Fruit fly (Drosophila melanogaster) whole organism, embryonic: ENCODE results near the gene Sry-alpha.

Source experiments
- Ada2b ChIP-seq: fragments of 200-800 bp; sonication (Bioruptor generic); IDR thresholded peaks from 2 replicates; pipeline ENCODE4 v1.3.6; 2022; ENCODE audit warnings: missing biosample characterization, missing genetic modification characterization
- B-H1 ChIP-seq: fragments of 200-800 bp; sonication (Bioruptor generic); IDR thresholded peaks from 3 replicates; pipeline ENCODE4 v1.3.6; 2022; ENCODE audit warnings: missing biosample characterization, missing genetic modification characterization
- Blimp-1 ChIP-seq: fragments of 200-800 bp; sonication (Bioruptor generic); optimal IDR thresholded peaks from 3 replicates; lab custom pipeline; 2018; ENCODE audit warnings: missing biosample characterization, missing genetic modification characterization, mild to moderate bottlenecking, moderate library complexity, missing genetic modification reagents
- CG10147 ChIP-seq: fragments of 200-800 bp; sonication (Bioruptor generic); optimal IDR thresholded peaks from 2 replicates; lab custom pipeline; 2019; ENCODE audit warnings: missing biosample characterization, mild to moderate bottlenecking, missing genetic modification characterization, moderate library complexity
- CG10274 ChIP-seq: fragments of 200-800 bp; sonication (Bioruptor generic); optimal IDR thresholded peaks from 3 replicates; lab custom pipeline; 2017; ENCODE audit warnings: missing biosample characterization, mild to moderate bottlenecking, missing genetic modification characterization
- CG10321 ChIP-seq: fragments of 200-800 bp; sonication (Bioruptor generic); IDR thresholded peaks from 2 replicates; pipeline ENCODE4 v1.3.6; 2022; ENCODE audit warnings: missing biosample characterization, missing genetic modification characterization
- CG10565 ChIP-seq: fragments of 200-800 bp; sonication (Bioruptor generic); optimal IDR thresholded peaks from 3 replicates; lab custom pipeline; 2016; ENCODE audit warnings: missing biosample characterization, mild to moderate bottlenecking, missing genetic modification characterization
- CG12236 ChIP-seq: fragments of 200-800 bp; sonication (Bioruptor generic); optimal IDR thresholded peaks from 2 replicates; lab custom pipeline; 2016; ENCODE audit warnings: missing biosample characterization, missing genetic modification characterization
- CG1233 ChIP-seq: fragments of 200-800 bp; sonication (Bioruptor generic); optimal IDR thresholded peaks from 4 replicates; lab custom pipeline; 2018; ENCODE audit warnings: missing biosample characterization, mild to moderate bottlenecking, missing genetic modification characterization
- CG14014 ChIP-seq: fragments of 200-800 bp; sonication (Bioruptor generic); IDR thresholded peaks from 2 replicates; pipeline ENCODE4 v1.3.6; 2022; ENCODE audit warnings: missing biosample characterization, missing genetic modification characterization
- CG14710 ChIP-seq: fragments of 200-800 bp; sonication (Bioruptor generic); optimal IDR thresholded peaks from 3 replicates; lab custom pipeline; 2019; ENCODE audit warnings: missing biosample characterization, mild to moderate bottlenecking, missing genetic modification characterization, moderate library complexity
- CG17612 ChIP-seq: fragments of 200-800 bp; sonication (Bioruptor generic); IDR thresholded peaks from 2 replicates; pipeline ENCODE4 v1.3.6; 2022; ENCODE audit warnings: missing biosample characterization, missing genetic modification characterization
- CG18476 ChIP-seq: fragments of 200-800 bp; sonication (Bioruptor generic); optimal IDR thresholded peaks from 2 replicates; lab custom pipeline; 2016; ENCODE audit warnings: missing biosample characterization, mild to moderate bottlenecking, missing genetic modification characterization
- CG2202 ChIP-seq: fragments of 200-800 bp; sonication (Bioruptor generic); optimal IDR thresholded peaks from 2 replicates; lab custom pipeline; 2018; ENCODE audit warnings: missing biosample characterization, mild to moderate bottlenecking, missing genetic modification characterization
- CG2678 ChIP-seq: fragments of 200-800 bp; sonication (Bioruptor generic); optimal IDR thresholded peaks from 3 replicates; lab custom pipeline; 2019; ENCODE audit warnings: missing biosample characterization, mild to moderate bottlenecking, missing genetic modification characterization, moderate library complexity
- CG2875 ChIP-seq: fragments of 200-800 bp; sonication (Bioruptor generic); optimal IDR thresholded peaks from 2 replicates; lab custom pipeline; 2017; ENCODE audit warnings: missing biosample characterization, mild to moderate bottlenecking, missing genetic modification characterization, missing genetic modification reagents
- CG4854 ChIP-seq: fragments of 200-800 bp; sonication (Bioruptor generic); optimal IDR thresholded peaks from 2 replicates; lab custom pipeline; 2016; ENCODE audit warnings: missing biosample characterization, missing genetic modification characterization, inconsistent platforms
- CG6272 ChIP-seq: fragments of 200-800 bp; sonication (Bioruptor generic); IDR thresholded peaks from 2 replicates; pipeline ENCODE4 v1.3.6; 2022; ENCODE audit warnings: missing biosample characterization, missing genetic modification characterization
- CG7372 ChIP-seq: fragments of 200-800 bp; sonication (Bioruptor generic); IDR thresholded peaks from 2 replicates; pipeline ENCODE4 v1.3.6; 2022; ENCODE audit warnings: missing biosample characterization, missing genetic modification characterization
- CG7928 ChIP-seq: fragments of 200-800 bp; sonication (Bioruptor generic); optimal IDR thresholded peaks from 2 replicates; lab custom pipeline; 2017; ENCODE audit warnings: missing biosample characterization, mild to moderate bottlenecking, missing genetic modification characterization
- CG7963 ChIP-seq: fragments of 200-800 bp; sonication (Bioruptor generic); IDR thresholded peaks from 3 replicates; pipeline ENCODE4 v1.3.6; 2022; ENCODE audit warnings: missing biosample characterization, missing genetic modification characterization; ENCODE audit not compliant: partially characterized antibody
- CG8089 ChIP-seq: fragments of 200-800 bp; sonication (Bioruptor generic); optimal IDR thresholded peaks from 3 replicates; lab custom pipeline; 2016; ENCODE audit warnings: missing biosample characterization, missing genetic modification characterization
- CG8388 ChIP-seq: fragments of 200-800 bp; sonication (Bioruptor generic); optimal IDR thresholded peaks from 2 replicates; lab custom pipeline; 2019; ENCODE audit warnings: missing biosample characterization, mild to moderate bottlenecking, missing genetic modification characterization, moderate library complexity
- CG8765 ChIP-seq: fragments of 200-800 bp; sonication (Bioruptor generic); IDR thresholded peaks from 2 replicates; pipeline ENCODE4 v1.3.6; 2022; ENCODE audit warnings: missing biosample characterization, missing genetic modification characterization
- CTCF ChIP-seq: fragments of 200-800 bp; sonication (Bioruptor generic); optimal IDR thresholded peaks from 2 replicates; lab custom pipeline; 2017; ENCODE audit warnings: missing biosample characterization, mild to moderate bottlenecking, missing genetic modification characterization, moderate library complexity
- Doc3 ChIP-seq: fragments of 200-800 bp; sonication (Bioruptor generic); IDR thresholded peaks from 3 replicates; pipeline ENCODE4 v1.3.6; 2022; ENCODE audit warnings: missing biosample characterization, missing genetic modification characterization; ENCODE audit not compliant: partially characterized antibody
- Dp ChIP-seq: fragments of 200-800 bp; sonication (Bioruptor generic); optimal IDR thresholded peaks from 2 replicates; lab custom pipeline; 2018; ENCODE audit warnings: missing biosample characterization, mild to moderate bottlenecking, missing genetic modification characterization, moderate library complexity
- E2f1 ChIP-seq: fragments of 200-800 bp; sonication (Bioruptor generic); IDR thresholded peaks from 2 replicates; pipeline ENCODE4 v1.3.6; 2022; ENCODE audit warnings: missing biosample characterization, missing genetic modification characterization
- HLH3B ChIP-seq: fragments of 200-800 bp; sonication (Bioruptor generic); IDR thresholded peaks from 2 replicates; pipeline ENCODE4 v1.3.6; 2022; ENCODE audit warnings: missing biosample characterization, missing genetic modification characterization
- HLH54F ChIP-seq: fragments of 200-800 bp; sonication (Bioruptor generic); optimal IDR thresholded peaks from 3 replicates; lab custom pipeline; 2016; ENCODE audit warnings: missing biosample characterization, missing genetic modification characterization
- Hr78 ChIP-seq, 2 experiments: fragments of 200-800 bp in 1 of 2; fragments of >200 bp in 1 of 2; sonication (Bioruptor generic) in 1 of 2; optimal IDR thresholded peaks; 2 replicates each; lab custom pipeline; 2017 to 2019; ENCODE audit warnings: missing biosample characterization in 2 of 2, missing genetic modification characterization in 2 of 2, mild to moderate bottlenecking in 1 of 2, moderate library complexity in 1 of 2
- PHDP ChIP-seq: fragments of 200-800 bp; sonication (Bioruptor generic); optimal IDR thresholded peaks from 3 replicates; lab custom pipeline; 2018; ENCODE audit warnings: missing biosample characterization, mild to moderate bottlenecking, missing genetic modification characterization, moderate library complexity
- Poxn ChIP-seq: fragments of 200-800 bp; sonication (Bioruptor generic); IDR thresholded peaks from 2 replicates; pipeline ENCODE4 v1.3.6; 2022; ENCODE audit warnings: missing biosample characterization, missing genetic modification characterization
- Stat92E ChIP-seq, 3 experiments: fragments of >200 bp in 2 of 3; fragments of 200-800 bp in 1 of 3; sonication (Bioruptor generic) in 1 of 3; optimal IDR thresholded peaks; 2 replicates each; lab custom pipeline; 2017 to 2019; ENCODE audit warnings: missing biosample characterization in 3 of 3, missing genetic modification characterization in 3 of 3, mild to moderate bottlenecking in 1 of 3, moderate library complexity in 1 of 3
- Trl ChIP-seq, 3 experiments: fragments of >200 bp in 2 of 3; fragments of 200-800 bp in 1 of 3; sonication (Bioruptor generic) in 1 of 3; optimal IDR thresholded peaks; 2 replicates in 1 of 3; 3 replicates in 2 of 3; lab custom pipeline; 2016 to 2017; ENCODE audit warnings: missing biosample characterization in 1 of 3, missing genetic modification characterization in 1 of 3
- Vsx1 ChIP-seq: fragments of 200-800 bp; sonication (Bioruptor generic); optimal IDR thresholded peaks from 2 replicates; lab custom pipeline; 2017; ENCODE audit warnings: missing biosample characterization, mild to moderate bottlenecking, missing genetic modification characterization, missing genetic modification reagents
- br ChIP-seq: fragments of >200 bp; optimal IDR thresholded peaks from 2 replicates; lab custom pipeline; 2017
- da ChIP-seq: fragments of 200-800 bp; sonication (Bioruptor generic); optimal IDR thresholded peaks from 2 replicates; lab custom pipeline; 2016; ENCODE audit warnings: missing biosample characterization, missing genetic modification characterization
- fd96Cb ChIP-seq: fragments of 200-800 bp; sonication (Bioruptor generic); optimal IDR thresholded peaks from 2 replicates; lab custom pipeline; 2018; ENCODE audit warnings: missing biosample characterization, mild to moderate bottlenecking, missing genetic modification characterization, moderate library complexity
- fru ChIP-seq: fragments of >200 bp; optimal IDR thresholded peaks from 2 replicates; lab custom pipeline; 2017
- hb ChIP-seq: fragments of 200-800 bp; sonication (Bioruptor generic); IDR thresholded peaks from 3 replicates; pipeline ENCODE4 v1.3.6; 2022; ENCODE audit warnings: missing biosample characterization, missing genetic modification characterization; ENCODE audit not compliant: partially characterized antibody
- hkb ChIP-seq, 2 experiments: fragments of 200-800 bp in 1 of 2; fragments of >200 bp in 1 of 2; sonication (Bioruptor generic) in 1 of 2; IDR thresholded peaks in 1 of 2; optimal IDR thresholded peaks in 1 of 2; 2 replicates each; pipeline versions ENCODE4 v1.3.6 to Lab custom; 2017 to 2022; ENCODE audit warnings: missing biosample characterization in 1 of 2, missing genetic modification characterization in 1 of 2
- inv ChIP-seq: fragments of 200-800 bp; sonication (Bioruptor generic); IDR thresholded peaks from 2 replicates; pipeline ENCODE4 v1.3.6; 2022; ENCODE audit warnings: missing biosample characterization, missing genetic modification characterization; ENCODE audit not compliant: partially characterized antibody
- row ChIP-seq: fragments of 200-800 bp; sonication (Bioruptor generic); IDR thresholded peaks from 3 replicates; pipeline ENCODE4 v1.3.6; 2022; ENCODE audit warnings: missing biosample characterization, missing genetic modification characterization
- sisA ChIP-seq: fragments of 200-800 bp; sonication (Bioruptor generic); IDR thresholded peaks from 2 replicates; pipeline ENCODE4 v1.3.6; 2022; ENCODE audit warnings: missing biosample characterization, missing genetic modification characterization
- slp2 ChIP-seq: fragments of 200-800 bp; sonication (Bioruptor generic); optimal IDR thresholded peaks from 2 replicates; lab custom pipeline; 2016; ENCODE audit warnings: missing biosample characterization, missing genetic modification characterization
- sr ChIP-seq: fragments of 200-800 bp; sonication (Bioruptor generic); IDR thresholded peaks from 3 replicates; pipeline ENCODE4 v1.3.6; 2022; ENCODE audit warnings: missing biosample characterization, missing genetic modification characterization
- tin ChIP-seq: fragments of 200-800 bp; sonication (Bioruptor generic); optimal IDR thresholded peaks from 3 replicates; lab custom pipeline; 2016; ENCODE audit warnings: missing biosample characterization, missing genetic modification characterization
- wek ChIP-seq: fragments of 200-800 bp; sonication (Bioruptor generic); optimal IDR thresholded peaks from 3 replicates; lab custom pipeline; 2018; ENCODE audit warnings: missing biosample characterization, mild to moderate bottlenecking, missing genetic modification characterization, moderate library complexity

The Sry-alpha gene

DNA sequence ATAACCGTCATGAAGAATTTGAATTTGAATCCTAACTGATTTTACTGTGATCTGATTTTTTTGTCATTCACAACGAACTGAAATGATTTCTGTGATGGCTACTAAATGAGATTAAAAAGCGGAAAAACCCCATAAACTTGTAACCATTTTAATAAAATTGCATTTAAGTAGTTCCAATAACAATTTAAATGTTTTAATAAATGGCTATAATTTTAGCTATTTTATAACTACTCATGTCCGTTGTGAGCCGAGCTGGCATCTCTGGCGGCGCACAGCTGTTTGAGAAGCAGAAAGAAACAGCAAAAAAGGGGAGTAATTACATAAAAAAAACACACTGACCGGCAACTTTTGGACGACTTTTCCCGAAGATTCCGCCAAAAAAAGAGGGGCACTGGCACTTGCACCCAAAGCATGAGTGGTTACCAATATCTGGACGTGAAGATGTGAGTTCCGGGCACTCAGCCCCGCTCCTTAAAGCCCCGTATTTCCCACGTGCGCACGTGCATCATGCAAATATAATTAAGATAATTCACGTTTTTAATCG is 17.1 kb downstream of the Sry-alpha start, which contains the start of the genes CG7950 and Rpp14a (continued):
- TF ChIP-seq Ada2b (GFP tag; lab: Robert Waterston, UW) (peak; percentile 64), CG12236 (peak; percentile 44), sisA (GFP tag; lab: Robert Waterston, UW) (peak; percentile 72), CG7372 (GFP tag; lab: Robert Waterston, UW) (peak; percentile 70; the same call in 1 of the 2 replicates), fru (lab: Kevin White, UChicago) (no peak), E2f1 (peak; percentile 69), Doc3 (GFP tag; lab: Robert Waterston, UW) (0 out of 3 replicates have a peak, but pooled peaks have one; percentile 5), CG6272 (peak; percentile 68; the same call in 1 of the 2 replicates), tin (GFP tag; lab: Kevin White, UChicago) (peak; percentile 77), PHDP (tag; lab: Kevin White, UChicago) (peak; percentile 85), CTCF (GFP tag; lab: Kevin White, UChicago) (no peak), HLH3B (GFP tag; lab: Robert Waterston, UW) (peak; percentile 77), da (peak; percentile 50), fd96Cb (peak; percentile 51), hkb (optimal IDR thresholded peaks at IDR 0.05; lab: Kevin White, UChicago) (no peak), hkb (GFP tag; IDR thresholded peaks at IDR 0.05; lab: Robert Waterston, UW) (peak; percentile 83), CG14014 (GFP tag; lab: Robert Waterston, UW) (peak; percentile 80), B-H1 (GFP tag; lab: Robert Waterston, UW) (peak; percentile 64), Blimp-1 (peak; percentile 65), CG8388 (GFP tag; lab: Kevin White, UChicago) (peak; percentile 53), slp2 (GFP tag; lab: Kevin White, UChicago) (peak; percentile 58), inv (GFP tag; lab: Robert Waterston, UW) (no peak), HLH54F (GFP tag; lab: Kevin White, UChicago) (peak; percentile 88), Stat92E (GFP tag; optimal IDR thresholded peaks at IDR 0.05; lab: Kevin White, UChicago) (no peak), Vsx1 (GFP tag; lab: Kevin White, UChicago) (no peak), hb (GFP tag; lab: Robert Waterston, UW) (no peak), Poxn (GFP tag; lab: Robert Waterston, UW) (peak; percentile 59; the same call in 1 of the 2 replicates), wek (GFP tag; lab: Kevin White, UChicago) (no peak), row (peak; percentile 88), CG8765 (peak; percentile 61; the same call in 1 of the 2 replicates), CG10321 (GFP tag; lab: Robert Waterston, UW) (0 out of 2 replicates have a peak, but pooled peaks have one; percentile 41), CG14710 (tag; lab: Kevin White, UChicago) (peak; percentile 78), CG17612 (peak; percentile 61), br (lab: Kevin White, UChicago) (no peak), CG2202 (tag; lab: Kevin White, UChicago) (peak; percentile 55), Hr78 (GFP tag; optimal IDR thresholded peaks at IDR 0.05; lab: Kevin White, UChicago) (no peak), Dp (GFP tag; lab: Kevin White, UChicago) (peak; percentile 28), CG10274 (GFP tag; lab: Kevin White, UChicago) (no peak), sr (GFP tag; lab: Robert Waterston, UW) (no peak), CG8089 (GFP tag; lab: Kevin White, UChicago) (peak; percentile 24), CG1233 (GFP tag; lab: Kevin White, UChicago) (peak; percentile 63), CG10565 (GFP tag; lab: Kevin White, UChicago) (no peak), CG7928 (GFP tag; lab: Kevin White, UChicago) (no peak), CG10147 (GFP tag; lab: Kevin White, UChicago) (peak; percentile 68), CG2678 (peak; percentile 75), Trl (optimal IDR thresholded peaks at IDR 0.05; lab: Kevin White, UChicago) (no peak), Trl (GFP tag; optimal IDR thresholded peaks at IDR 0.05; lab: Kevin White, UChicago) (peak; percentile 84), CG2875 (GFP tag; lab: Kevin White, UChicago) (peak; percentile 39), CG18476 (peak; percentile 54), CG7963 (GFP tag; lab: Robert Waterston, UW) (no peak), CG4854 (GFP tag; lab: Kevin White, UChicago) (peak; percentile 63)
